Worm (Caenorhabditis elegans) whole organism, L4 larva: ENCODE measurements around the gene R07E5.11.

ENCODE experiments used
- D1046.2 ChIP-seq: fragments of 200-800 bp; sonication (Bioruptor generic); IDR thresholded peaks from 2 replicates; pipeline ENCODE4 v1.3.6; 2022; ENCODE audit warnings: missing genetic modification characterization, missing compliant biosample characterization
- F10B5.3 ChIP-seq: sonication (generic microtip); optimal IDR thresholded peaks from 2 replicates; lab custom pipeline; 2016; ENCODE audit warnings: mild to moderate bottlenecking, missing genetic modification characterization, missing compliant biosample characterization
- F49E8.2 ChIP-seq: sonication (generic microtip); optimal IDR thresholded peaks from 2 replicates; lab custom pipeline; 2016; ENCODE audit warnings: missing compliant biosample characterization, mild to moderate bottlenecking, missing genetic modification characterization, borderline replicate concordance
- R02D3.7 ChIP-seq: fragments of 150-350 bp; sonication (generic microtip); optimal IDR thresholded peaks from 3 replicates; lab custom pipeline; 2014; ENCODE audit warnings: missing biosample characterization, missing genetic modification characterization
- Y105C5A.15 ChIP-seq: fragments of 200-800 bp; sonication (Bioruptor generic); IDR thresholded peaks from 2 replicates; pipeline ENCODE4 v1.3.6; 2022; ENCODE audit warnings: missing genetic modification characterization, missing compliant biosample characterization
- Y75B8A.6 ChIP-seq: fragments of 200-800 bp; sonication (Bioruptor generic); IDR thresholded peaks from 2 replicates; pipeline ENCODE4 v1.3.6; 2022; ENCODE audit warnings: missing genetic modification reagents, missing genetic modification characterization, missing compliant biosample characterization
- aha-1 ChIP-seq: fragments of 150-350 bp; peaks from one replicate; lab custom pipeline; 2014; ENCODE audit warnings: missing biosample characterization, missing genetic modification characterization
- ceh-20 ChIP-seq: fragments of 200-800 bp; sonication (Bioruptor generic); IDR thresholded peaks from 2 replicates; pipeline ENCODE4 v1.3.6; 2022; ENCODE audit warnings: missing genetic modification reagents, missing genetic modification characterization, missing compliant biosample characterization
- ceh-32 ChIP-seq: sonication (generic microtip); optimal IDR thresholded peaks from 2 replicates; lab custom pipeline; 2016; ENCODE audit warnings: mild to moderate bottlenecking, missing genetic modification characterization, missing compliant biosample characterization; ENCODE audit not compliant: poor library complexity
- ceh-44 ChIP-seq: fragments of 200-800 bp; sonication (Bioruptor generic); IDR thresholded peaks from 2 replicates; pipeline ENCODE4 v1.3.6; 2022; ENCODE audit warnings: missing genetic modification reagents, missing genetic modification characterization, missing compliant biosample characterization
- ceh-62 ChIP-seq: sonication (generic microtip); optimal IDR thresholded peaks from 2 replicates; lab custom pipeline; 2017; ENCODE audit warnings: missing biosample characterization, missing genetic modification characterization
- daf-16 ChIP-seq, 3 experiments: sonication (generic microtip); optimal IDR thresholded peaks; 2 replicates each; lab custom pipeline; 2016 to 2017; ENCODE audit warnings: missing genetic modification characterization in 3 of 3, missing genetic modification reagents in 3 of 3, mild to moderate bottlenecking in 2 of 3, missing compliant biosample characterization in 2 of 3, missing biosample characterization in 1 of 3, moderate library complexity in 1 of 3
- dmd-9 ChIP-seq: fragments of 200-800 bp; sonication (Bioruptor generic); IDR thresholded peaks from 2 replicates; pipeline ENCODE4 v1.3.6; 2022; ENCODE audit warnings: missing genetic modification reagents, missing genetic modification characterization, missing compliant biosample characterization
- dpl-1 ChIP-seq: fragments of 150-350 bp; optimal IDR thresholded peaks from 2 replicates; lab custom pipeline; 2014; ENCODE audit warnings: missing biosample characterization, missing genetic modification reagents, missing genetic modification characterization
- duxl-1 ChIP-seq: sonication (generic microtip); optimal IDR thresholded peaks from 2 replicates; lab custom pipeline; 2016; ENCODE audit warnings: mild to moderate bottlenecking, missing genetic modification characterization, moderate library complexity, missing compliant biosample characterization; ENCODE audit not compliant: poor library complexity
- egl-27 ChIP-seq: sonication (generic microtip); optimal IDR thresholded peaks from 3 replicates; lab custom pipeline; 2017; ENCODE audit warnings: missing biosample characterization, missing genetic modification reagents, missing genetic modification characterization
- fkh-10 ChIP-seq: fragments of 150-350 bp; optimal IDR thresholded peaks from 2 replicates; lab custom pipeline; 2014; ENCODE audit warnings: missing biosample characterization, missing genetic modification reagents, missing genetic modification characterization
- fos-1 ChIP-seq: fragments of 150-350 bp; optimal IDR thresholded peaks from 2 replicates; lab custom pipeline; 2014; ENCODE audit warnings: missing biosample characterization, missing genetic modification characterization
- hlh-30 ChIP-seq: sonication (generic microtip); optimal IDR thresholded peaks from 2 replicates; lab custom pipeline; 2017; ENCODE audit warnings: antibody characterized with exemption, mild to moderate bottlenecking, missing genetic modification characterization, missing compliant biosample characterization; ENCODE audit not compliant: insufficient read depth
- jun-1 ChIP-seq: fragments of 150-350 bp; optimal IDR thresholded peaks from 2 replicates; lab custom pipeline; 2014; ENCODE audit warnings: missing biosample characterization, missing genetic modification reagents, missing genetic modification characterization
- lim-7 ChIP-seq: fragments of 200-800 bp; sonication (Bioruptor generic); IDR thresholded peaks from 2 replicates; pipeline ENCODE4 v1.3.6; 2022; ENCODE audit warnings: missing genetic modification characterization, missing compliant biosample characterization
- lin-13 ChIP-seq: fragments of 150-350 bp; optimal IDR thresholded peaks from 2 replicates; lab custom pipeline; 2014; ENCODE audit warnings: missing biosample characterization, missing genetic modification reagents, missing genetic modification characterization
- lin-29 ChIP-seq: fragments of 200-800 bp; sonication (Bioruptor generic); IDR thresholded peaks from 2 replicates; pipeline ENCODE4 v1.3.6; 2022; ENCODE audit warnings: missing genetic modification reagents, missing genetic modification characterization, missing compliant biosample characterization
- lin-38 ChIP-seq: fragments of 200-800 bp; sonication (Bioruptor generic); IDR thresholded peaks from 2 replicates; pipeline ENCODE4 v1.3.6; 2022; ENCODE audit warnings: missing genetic modification reagents, missing genetic modification characterization, missing compliant biosample characterization
- lir-3 ChIP-seq: sonication (generic microtip); optimal IDR thresholded peaks from 2 replicates; lab custom pipeline; 2016; ENCODE audit warnings: mild to moderate bottlenecking, missing genetic modification characterization, missing compliant biosample characterization
- lsy-2 ChIP-seq, 2 experiments: fragments of 150-350 bp in 1 of 2; sonication (generic microtip) in 1 of 2; optimal IDR thresholded peaks; 2 replicates each; lab custom pipeline; 2014 to 2017; ENCODE audit warnings: missing biosample characterization in 2 of 2, missing genetic modification characterization in 2 of 2
- madf-9 ChIP-seq: fragments of 200-800 bp; sonication (Bioruptor generic); conservative IDR thresholded peaks from 2 replicates; pipeline ENCODE4 v1.3.6; 2022; ENCODE audit warnings: missing genetic modification reagents, missing genetic modification characterization, missing compliant biosample characterization
- mdl-1 ChIP-seq, 2 experiments: fragments of 150-350 bp in 1 of 2; sonication (generic microtip) in 1 of 2; optimal IDR thresholded peaks; 2 replicates each; lab custom pipeline; 2014 to 2017; ENCODE audit warnings: missing biosample characterization in 2 of 2, missing genetic modification characterization in 2 of 2
- nhr-237 ChIP-seq: sonication (generic microtip); optimal IDR thresholded peaks from 2 replicates; lab custom pipeline; 2017; ENCODE audit warnings: missing biosample characterization, missing genetic modification characterization
- nhr-41 ChIP-seq: fragments of 200-800 bp; sonication (Bioruptor generic); IDR thresholded peaks from 2 replicates; pipeline ENCODE4 v1.3.6; 2022; ENCODE audit warnings: missing genetic modification reagents, missing genetic modification characterization, missing compliant biosample characterization
- nhr-48 ChIP-seq: sonication (generic microtip); optimal IDR thresholded peaks from 2 replicates; lab custom pipeline; 2016; ENCODE audit warnings: mild to moderate bottlenecking, missing genetic modification characterization, missing compliant biosample characterization
- nhr-76 ChIP-seq: fragments of 150-350 bp; optimal IDR thresholded peaks from 2 replicates; lab custom pipeline; 2014; ENCODE audit warnings: missing biosample characterization, missing genetic modification characterization
- pqm-1 ChIP-seq: sonication (generic microtip); optimal IDR thresholded peaks from 2 replicates; lab custom pipeline; 2017; ENCODE audit warnings: missing biosample characterization, missing genetic modification characterization
- saeg-2 ChIP-seq: fragments of 200-800 bp; sonication (Bioruptor generic); IDR thresholded peaks from 2 replicates; pipeline ENCODE4 v1.3.6; 2022; ENCODE audit warnings: missing genetic modification reagents, missing genetic modification characterization, missing compliant biosample characterization
- sdz-12 ChIP-seq: fragments of 200-800 bp; sonication (Bioruptor generic); optimal IDR thresholded peaks from 2 replicates; lab custom pipeline; 2018; ENCODE audit warnings: mild to moderate bottlenecking, missing genetic modification characterization, missing compliant biosample characterization
- set-16 ChIP-seq: fragments of 200-800 bp; sonication (Bioruptor generic); IDR thresholded peaks from 2 replicates; pipeline ENCODE4 v1.3.6; 2022; ENCODE audit warnings: missing genetic modification reagents, missing genetic modification characterization, missing compliant biosample characterization
- spr-3 ChIP-seq: fragments of 200-800 bp; sonication (Bioruptor generic); optimal IDR thresholded peaks from 2 replicates; lab custom pipeline; 2018; ENCODE audit warnings: mild to moderate bottlenecking, missing genetic modification characterization, missing compliant biosample characterization
- tag-97 ChIP-seq: fragments of 200-800 bp; sonication (Bioruptor generic); IDR thresholded peaks from 2 replicates; pipeline ENCODE4 v1.3.6; 2022; ENCODE audit warnings: missing genetic modification characterization, missing compliant biosample characterization
- vab-7 ChIP-seq: fragments of 200-800 bp; sonication (Bioruptor generic); IDR thresholded peaks from 2 replicates; pipeline ENCODE4 v1.3.6; 2022; ENCODE audit warnings: missing genetic modification reagents, missing genetic modification characterization, missing compliant biosample characterization
- zag-1 ChIP-seq: fragments of 150-350 bp; optimal IDR thresholded peaks from 2 replicates; lab custom pipeline; 2014; ENCODE audit warnings: missing biosample characterization, missing genetic modification characterization
- zfp-2 ChIP-seq: sonication (generic microtip); optimal IDR thresholded peaks from 2 replicates; lab custom pipeline; 2016; ENCODE audit warnings: mild to moderate bottlenecking, missing genetic modification characterization, missing compliant biosample characterization
- zfp-3 ChIP-seq: fragments of 200-800 bp; sonication (Bioruptor generic); conservative IDR thresholded peaks from 2 replicates; pipeline ENCODE4 v1.3.6; 2022; ENCODE audit warnings: missing genetic modification reagents, missing genetic modification characterization, missing compliant biosample characterization
- zip-11 ChIP-seq: fragments of 200-800 bp; sonication (Bioruptor generic); IDR thresholded peaks from 2 replicates; pipeline ENCODE4 v1.3.6; 2022; ENCODE audit warnings: missing genetic modification characterization, missing compliant biosample characterization
- zip-2 ChIP-seq: fragments of 150-350 bp; optimal IDR thresholded peaks from 2 replicates; lab custom pipeline; 2014; ENCODE audit warnings: missing biosample characterization, missing genetic modification characterization
- ztf-7 ChIP-seq: fragments of 150-350 bp; optimal IDR thresholded peaks from 2 replicates; lab custom pipeline; 2014; ENCODE audit warnings: missing biosample characterization, missing genetic modification characterization

Gene R07E5.11

DNA sequence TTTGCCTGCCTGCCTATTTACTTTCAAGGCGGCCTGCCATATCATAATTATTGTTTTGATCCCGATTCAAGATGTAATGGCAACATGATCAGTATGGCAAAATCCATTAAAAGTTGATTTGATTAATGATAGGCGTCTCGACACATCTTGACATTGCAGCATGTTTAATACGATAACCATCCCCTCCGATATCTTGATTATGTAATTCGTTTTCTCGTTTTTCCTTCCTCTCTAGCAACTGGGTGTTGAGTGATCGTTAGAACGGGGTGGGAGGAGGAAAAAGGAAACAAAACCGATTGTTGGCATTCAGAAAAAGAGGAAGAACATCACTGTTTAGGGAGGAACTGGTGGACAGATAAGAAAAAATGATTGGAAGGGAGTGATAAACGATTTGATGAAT lies 23.1 kb downstream of the R07E5.11 start:
- TF ChIP-seq lim-7 (GFP tag; lab: Robert Waterston, UW) (no peak), Y75B8A.6 (GFP tag; lab: Robert Waterston, UW) (no peak), saeg-2 (GFP tag; lab: Robert Waterston, UW) (no peak), aha-1 (tag; lab: Kevin White, UChicago) (peak; percentile 38)

DNA sequence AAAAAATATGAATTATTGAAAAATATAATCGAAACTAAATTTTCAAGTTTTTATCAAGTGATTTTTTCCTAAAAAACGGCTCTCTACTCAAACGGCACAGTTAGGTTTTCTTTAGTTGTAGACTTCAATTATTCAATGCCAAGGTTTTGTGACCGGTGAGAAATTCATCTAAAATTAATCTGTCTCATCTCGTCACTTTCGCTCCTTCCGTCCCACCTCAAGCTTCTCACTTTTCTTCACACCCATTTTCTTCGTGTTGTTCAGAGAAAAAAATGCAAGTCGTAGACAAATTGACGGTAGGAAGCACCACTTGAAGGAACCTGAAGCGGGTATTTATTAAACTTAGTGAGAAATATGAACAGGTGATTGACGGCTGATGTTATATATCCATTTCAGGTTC lies 23.7 kb downstream of the R07E5.11 start:
- TF ChIP-seq F49E8.2 (tag; lab: Kevin White, UChicago) (no peak), zfp-2 (tag; lab: Kevin White, UChicago) (no peak), dpl-1 (GFP tag; lab: Kevin White, UChicago) (no peak), ceh-62 (tag; lab: Kevin White, UChicago) (no peak), ceh-44 (no peak), fos-1 (tag; lab: Kevin White, UChicago) (no peak), set-16 (GFP tag; lab: Robert Waterston, UW) (no peak), nhr-48 (tag; lab: Kevin White, UChicago) (no peak), vab-7 (GFP tag; lab: Robert Waterston, UW) (no peak), lsy-2 (tag; optimal IDR thresholded peaks at IDR 0.05; lab: Kevin White, UChicago) (no peak)
- TF ChIP-seq, all 104 proteins: peak for 0

ce11 chrIII:4390421-4390820 lies 24.6 kb downstream of the R07E5.11 start:
- TF ChIP-seq zip-2 (tag; lab: Kevin White, UChicago) (no peak), jun-1 (tag; lab: Kevin White, UChicago) (no peak), lin-29 (no peak), egl-27 (tag; lab: Kevin White, UChicago) (no peak), lin-13 (GFP tag; lab: Kevin White, UChicago) (no peak), ceh-44 (no peak), nhr-237 (tag; lab: Kevin White, UChicago) (no peak), zip-11 (GFP tag; lab: Robert Waterston, UW) (no peak), ceh-20 (GFP tag; lab: Robert Waterston, UW) (no peak), zfp-3 (no peak), ceh-32 (no peak), duxl-1 (tag; lab: Kevin White, UChicago) (no peak), lir-3 (tag; lab: Kevin White, UChicago) (no peak), pqm-1 (tag; lab: Kevin White, UChicago) (no peak), fos-1 (tag; lab: Kevin White, UChicago) (no peak)

DNA sequence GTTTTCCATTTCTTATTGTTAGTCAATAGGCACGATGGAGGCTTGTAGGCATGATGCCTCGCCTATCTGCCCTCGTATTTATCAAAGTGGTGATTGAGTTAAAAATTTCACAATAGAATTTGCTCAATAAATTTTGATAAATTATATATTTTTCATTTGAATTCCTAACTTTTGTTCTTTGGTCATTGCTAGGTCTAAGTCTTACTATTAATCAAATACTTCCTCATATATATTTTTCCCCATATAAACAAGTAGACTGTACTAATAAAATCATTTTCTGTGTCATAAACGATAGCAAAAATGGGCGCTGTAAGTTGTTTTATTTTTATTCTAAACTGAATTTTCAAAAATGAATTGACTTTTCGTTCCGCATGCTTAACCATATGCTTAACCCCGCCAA lies 30.5 kb downstream of the R07E5.11 start, which contains the start of gene pals-28:
Gene pals-28 (plus strand): TSS at position 301 of the 400 bp plus-strand sequence.
- no peak for TF ChIP-seq zip-2 (tag; lab: Kevin White, UChicago)
- no peak for TF ChIP-seq dmd-9 (GFP tag; lab: Robert Waterston, UW)
- TF ChIP-seq madf-9 (GFP tag; lab: Robert Waterston, UW): no peak
- no peak for TF ChIP-seq hlh-30 (tag; lab: Kevin White, UChicago)
- TF ChIP-seq ztf-7: no peak
- no peak for TF ChIP-seq nhr-76
- TF ChIP-seq mdl-1 (tag; optimal IDR thresholded peaks at IDR 0.05; lab: Kevin White, UChicago): no peak
- no peak for TF ChIP-seq fkh-10 (GFP tag; lab: Kevin White, UChicago)
- TF ChIP-seq zag-1 (tag; lab: Kevin White, UChicago): no peak
- TF ChIP-seq tag-97: no peak
- TF ChIP-seq Y75B8A.6 (GFP tag; lab: Robert Waterston, UW): no peak
- no peak for TF ChIP-seq D1046.2
- no peak for TF ChIP-seq sdz-12 (GFP tag; lab: Kevin White, UChicago)
- no peak for TF ChIP-seq spr-3 (GFP tag; lab: Kevin White, UChicago)
- TF ChIP-seq lin-38 (GFP tag; lab: Robert Waterston, UW): no peak
- no peak for TF ChIP-seq R02D3.7 (tag; lab: Kevin White, UChicago)
- no peak for TF ChIP-seq Y105C5A.15 (GFP tag; lab: Robert Waterston, UW)
- no peak for TF ChIP-seq daf-16 (GFP tag; optimal IDR thresholded peaks at IDR 0.05; lab: Kevin White, UChicago)
- no peak for TF ChIP-seq daf-16 (tag; optimal IDR thresholded peaks at IDR 0.05; lab: Kevin White, UChicago)
- no peak for TF ChIP-seq F10B5.3 (tag; lab: Kevin White, UChicago)
- no peak for TF ChIP-seq nhr-41 (GFP tag; lab: Robert Waterston, UW)
- TF ChIP-seq, all 104 proteins: peak for 0
